Fruit fly (Drosophila melanogaster): ENCODE results near the gene tkv.

Gene tkv

dm6 chr2L:5298978-5299627, 27.9 kb upstream of the tkv start (continued):
- TF ChIP-seq phol (tag; optimal IDR thresholded peaks at IDR 0.05) (peak; percentile 89), CG8924 (tag; optimal IDR thresholded peaks at IDR 0.05) (peak; percentile 91), Opbp (GFP tag; IDR thresholded peaks at IDR 0.05; ENCODE audit: partially characterized antibody) (no peak), CG13424 (tag; optimal IDR thresholded peaks at IDR 0.05) (peak; percentile 94), wor (GFP tag; IDR thresholded peaks at IDR 0.05) (peak; percentile 81), ttk (GFP tag; IDR thresholded peaks at IDR 0.05) (peak; percentile 76), CG15479 (GFP tag; optimal IDR thresholded peaks at IDR 0.05) (no peak), bsh (GFP tag; optimal IDR thresholded peaks at IDR 0.05) (peak in 1 of 2 experiments; percentile 94), tap (tag; optimal IDR thresholded peaks at IDR 0.05) (peak; percentile 84), NFAT (GFP tag; IDR thresholded peaks at IDR 0.05) (no peak), Rfx (GFP tag; IDR thresholded peaks at IDR 0.05) (peak; percentile 55), CG6175 (GFP tag; IDR thresholded peaks at IDR 0.05) (no peak), fd64A (GFP tag; optimal IDR thresholded peaks at IDR 0.05) (peak; percentile 81), fd96Cb (tag; optimal IDR thresholded peaks at IDR 0.05) (peak; percentile 90), Drgx (GFP tag; IDR thresholded peaks at IDR 0.05) (peak; percentile 29), ranshi (GFP tag; IDR thresholded peaks at IDR 0.05) (peak; percentile 59), Optix (GFP tag; IDR thresholded peaks at IDR 0.05) (peak; percentile 68; the same call in 2 of the 3 replicates), CG8944 (GFP tag; optimal IDR thresholded peaks at IDR 0.05) (peak; percentile 61), ash1 (GFP tag; optimal IDR thresholded peaks at IDR 0.05) (no peak), CG6791 (GFP tag; IDR thresholded peaks at IDR 0.05; ENCODE audit: partially characterized antibody) (no peak), CG6254 (GFP tag; optimal IDR thresholded peaks at IDR 0.05) (peak; percentile 88), Meics (GFP tag; optimal IDR thresholded peaks at IDR 0.05) (peak; percentile 70), nau (GFP tag; optimal IDR thresholded peaks at IDR 0.05) (peak; percentile 82), CG9817 (tag; optimal IDR thresholded peaks at IDR 0.05) (peak; percentile 68), CG17361 (GFP tag; IDR thresholded peaks at IDR 0.05) (peak; percentile 87), nerfin-2 (GFP tag; IDR thresholded peaks at IDR 0.05; ENCODE audit: partially characterized antibody) (no peak), CG9215 (GFP tag; IDR thresholded peaks at IDR 0.05) (peak; percentile 20; the same call in 1 of the 2 replicates), CTCF (GFP tag; optimal IDR thresholded peaks at IDR 0.05) (peak; percentile 43), Ets65A (GFP tag) (peak; percentile 52), Awh (GFP tag; IDR thresholded peaks at IDR 0.05) (peak; percentile 91), tup (GFP tag; optimal IDR thresholded peaks at IDR 0.05) (peak; percentile 16), bbx (GFP tag; IDR thresholded peaks at IDR 0.05; ENCODE audit: partially characterized antibody) (no peak), CG11247 (GFP tag; IDR thresholded peaks at IDR 0.05) (peak; percentile 57; the same call in 1 of the 2 replicates), CG9876 (GFP tag; optimal IDR thresholded peaks at IDR 0.05) (no peak), CG43689 (GFP tag; IDR thresholded peaks at IDR 0.05) (0 out of 2 replicates have a peak, but pooled peaks have one; percentile 35), zf30C (GFP tag; optimal IDR thresholded peaks at IDR 0.05) (no peak), MBD-R2 (GFP tag; IDR thresholded peaks at IDR 0.05) (peak; percentile 15; the same call in 1 of the 2 replicates), maf-S (GFP tag; optimal IDR thresholded peaks at IDR 0.05) (peak; percentile 47), CG4328 (GFP tag; optimal IDR thresholded peaks at IDR 0.05) (peak; percentile 55), CG15269 (tag; optimal IDR thresholded peaks at IDR 0.05) (peak; percentile 89), toy (GFP tag; IDR thresholded peaks at IDR 0.05) (no peak), Dek (tag; optimal IDR thresholded peaks at IDR 0.05) (peak; percentile 82), CG11093 (GFP tag; IDR thresholded peaks at IDR 0.05) (peak; percentile 74; the same call in 2 of the 3 replicates), trem (tag; optimal IDR thresholded peaks at IDR 0.05) (peak; percentile 82), knrl (GFP tag; IDR thresholded peaks at IDR 0.05; ENCODE audit: partially characterized antibody) (no peak), CG3065 (GFP tag; optimal IDR thresholded peaks at IDR 0.05) (peak; percentile 38), ewg (GFP tag; optimal IDR thresholded peaks at IDR 0.05) (peak; percentile 82), CG18619 (GFP tag; optimal IDR thresholded peaks at IDR 0.05) (peak; percentile 82), CG10274 (GFP tag; optimal IDR thresholded peaks at IDR 0.05) (peak; percentile 27), aop (GFP tag; IDR thresholded peaks at IDR 0.05) (no peak)
